Worm (Caenorhabditis elegans) whole organism, midembryonic: Measurements from ENCODE around the gene C01G10.1.

ENCODE experiments used
- T22C8.4 ChIP-seq: fragments of 200-800 bp; sonication (Bioruptor generic); IDR thresholded peaks from 2 replicates; pipeline ENCODE4 v1.3.6; 2022; ENCODE audit warnings: missing genetic modification characterization, missing compliant biosample characterization
- cog-1 ChIP-seq: sonication (generic microtip); optimal IDR thresholded peaks from 2 replicates; lab custom pipeline; 2016; ENCODE audit warnings: missing genetic modification characterization, missing compliant biosample characterization
- flt-1 ChIP-seq: fragments of 200-800 bp; sonication (Bioruptor generic); IDR thresholded peaks from 2 replicates; pipeline ENCODE4 v1.3.6; 2022; ENCODE audit warnings: missing genetic modification characterization, missing compliant biosample characterization
- klf-2 ChIP-seq: fragments of 200-800 bp; sonication (Bioruptor generic); conservative IDR thresholded peaks from 2 replicates; pipeline ENCODE4 v1.3.6; 2022; ENCODE audit warnings: missing genetic modification reagents, missing genetic modification characterization, missing compliant biosample characterization
- med-1 ChIP-seq: sonication (generic microtip); optimal IDR thresholded peaks from 2 replicates; lab custom pipeline; 2017; ENCODE audit warnings: missing genetic modification characterization, mild to moderate bottlenecking, missing compliant biosample characterization, antibody characterized with exemption, missing genetic modification reagents; ENCODE audit not compliant: insufficient read depth
- ref-1 ChIP-seq: fragments of 200-800 bp; sonication (Bioruptor generic); conservative IDR thresholded peaks from 2 replicates; pipeline ENCODE4 v1.3.6; 2022; ENCODE audit warnings: missing genetic modification reagents, missing genetic modification characterization, missing compliant biosample characterization
- tab-1 ChIP-seq: fragments of 200-800 bp; sonication (Bioruptor generic); IDR thresholded peaks from 2 replicates; pipeline ENCODE4 v1.3.6; 2022; ENCODE audit warnings: missing genetic modification characterization, missing compliant biosample characterization
- ztf-23 ChIP-seq: fragments of 200-800 bp; sonication (Bioruptor generic); IDR thresholded peaks from 2 replicates; pipeline ENCODE4 v1.3.6; 2022; ENCODE audit warnings: missing genetic modification reagents, missing genetic modification characterization, missing compliant biosample characterization
- ztf-29 ChIP-seq: fragments of 200-800 bp; sonication (Bioruptor generic); IDR thresholded peaks from 2 replicates; pipeline ENCODE4 v1.3.6; 2022; ENCODE audit warnings: missing genetic modification reagents, missing genetic modification characterization, missing compliant biosample characterization

Gene C01G10.1

ce11 chrV:15147776-15148175, 48.2 kb downstream of the C01G10.1 start, which contains the start of gene T09F5.20:
Gene T09F5.20, minus strand, starts transcription at chrV:15147876.
- no peak for TF ChIP-seq med-1
- TF ChIP-seq ztf-23: no peak
- TF ChIP-seq flt-1: no peak
- no peak for TF ChIP-seq T22C8.4 (GFP tag; lab: Robert Waterston, UW)
- TF ChIP-seq tab-1 (GFP tag; lab: Robert Waterston, UW): no peak
- TF ChIP-seq klf-2 (GFP tag; lab: Robert Waterston, UW): no peak
- no peak for TF ChIP-seq ref-1 (GFP tag; lab: Robert Waterston, UW)
- TF ChIP-seq ztf-29: no peak
- no peak for TF ChIP-seq cog-1 (tag; lab: Kevin White, UChicago)

ce11 chrV:15148800-15149199, 49.3 kb downstream of the C01G10.1 start, which contains the start of gene T09F5.1:
Gene T09F5.1, plus strand, starts transcription at chrV:15149100.
- no peak for TF ChIP-seq med-1
- no peak for TF ChIP-seq ztf-23
- TF ChIP-seq klf-2 (GFP tag; lab: Robert Waterston, UW): no peak
- no peak for TF ChIP-seq T22C8.4 (GFP tag; lab: Robert Waterston, UW)
- TF ChIP-seq cog-1 (tag; lab: Kevin White, UChicago): no peak

ce11 chrV:15150176-15150575, 50.6 kb downstream of the C01G10.1 start:
- TF ChIP-seq ztf-29 (no peak), klf-2 (GFP tag; lab: Robert Waterston, UW) (no peak), ztf-23 (no peak), med-1 (no peak)

ce11 chrV:15150661-15151060, 51.1 kb downstream of the C01G10.1 start, which contains the start of gene T09F5.2:
Gene T09F5.2, plus strand, starts transcription at chrV:15150961.
- no peak for TF ChIP-seq ztf-29
- no peak for TF ChIP-seq tab-1 (GFP tag; lab: Robert Waterston, UW)
- no peak for TF ChIP-seq cog-1 (tag; lab: Kevin White, UChicago)
- TF ChIP-seq ref-1 (GFP tag; lab: Robert Waterston, UW): no peak
- no peak for TF ChIP-seq T22C8.4 (GFP tag; lab: Robert Waterston, UW)
- no peak for TF ChIP-seq klf-2 (GFP tag; lab: Robert Waterston, UW)
- no peak for TF ChIP-seq ztf-23
- no peak for TF ChIP-seq med-1
- TF ChIP-seq flt-1: no peak

ce11 chrV:15152010-15152409, 52.5 kb downstream of the C01G10.1 start:
- TF ChIP-seq ztf-29: no peak
- TF ChIP-seq cog-1 (tag; lab: Kevin White, UChicago): no peak
- TF ChIP-seq flt-1: no peak
- no peak for TF ChIP-seq med-1
- TF ChIP-seq tab-1 (GFP tag; lab: Robert Waterston, UW): no peak
- TF ChIP-seq klf-2 (GFP tag; lab: Robert Waterston, UW): no peak

ce11 chrV:15153277-15153676, 53.7 kb downstream of the C01G10.1 start, which contains the start of gene srh-55:
Gene srh-55, plus strand, starts transcription at chrV:15153577.
- TF ChIP-seq med-1 (no peak), ztf-29 (no peak), cog-1 (tag; lab: Kevin White, UChicago) (no peak), ref-1 (GFP tag; lab: Robert Waterston, UW) (no peak), flt-1 (no peak), ztf-23 (no peak), T22C8.4 (GFP tag; lab: Robert Waterston, UW) (no peak), klf-2 (GFP tag; lab: Robert Waterston, UW) (no peak), tab-1 (GFP tag; lab: Robert Waterston, UW) (no peak)
